Fruit fly (Drosophila melanogaster) whole organism, pupa: Measurements from ENCODE around the gene CG42763.

ENCODE experiments used
- CG12605 ChIP-seq: fragments of 200-800 bp; sonication (Bioruptor generic); IDR thresholded peaks from 2 replicates; pipeline ENCODE4 v1.3.6; 2022; ENCODE audit warnings: missing biosample characterization, missing genetic modification characterization
- CG15710 ChIP-seq: fragments of 200-800 bp; sonication (Bioruptor generic); optimal IDR thresholded peaks from 2 replicates; lab custom pipeline; 2018; ENCODE audit warnings: missing biosample characterization, mild to moderate bottlenecking, missing genetic modification characterization, moderate library complexity
- CG34367 ChIP-seq: fragments of 200-800 bp; sonication (Bioruptor generic); optimal IDR thresholded peaks from 2 replicates; lab custom pipeline; 2018; ENCODE audit warnings: missing biosample characterization, mild to moderate bottlenecking, missing genetic modification characterization
- CG4496 ChIP-seq: fragments of 200-800 bp; sonication (Bioruptor generic); IDR thresholded peaks from 3 replicates; pipeline ENCODE4 v1.3.6; 2022; ENCODE audit warnings: missing biosample characterization, missing genetic modification characterization
- CG8159 ChIP-seq: fragments of 200-800 bp; sonication (Bioruptor generic); optimal IDR thresholded peaks from 3 replicates; lab custom pipeline; 2018; ENCODE audit warnings: missing biosample characterization, mild to moderate bottlenecking, missing genetic modification characterization, moderate library complexity
- CG9948 ChIP-seq: fragments of 200-800 bp; sonication (Bioruptor generic); optimal IDR thresholded peaks from 2 replicates; lab custom pipeline; 2018; ENCODE audit warnings: missing biosample characterization, mild to moderate bottlenecking, missing genetic modification characterization, moderate library complexity
- Pif1A ChIP-seq: fragments of 200-800 bp; sonication (Bioruptor generic); optimal IDR thresholded peaks from 3 replicates; lab custom pipeline; 2016; ENCODE audit warnings: missing biosample characterization, missing genetic modification characterization
- Snoo ChIP-seq: fragments of 200-800 bp; sonication (Bioruptor generic); optimal IDR thresholded peaks from 3 replicates; lab custom pipeline; 2017; ENCODE audit warnings: missing biosample characterization, mild to moderate bottlenecking, missing genetic modification characterization, inconsistent platforms
- fd96Ca ChIP-seq: fragments of 200-800 bp; sonication (Bioruptor generic); IDR thresholded peaks from 3 replicates; pipeline ENCODE4 v1.3.6; 2022; ENCODE audit warnings: missing biosample characterization, missing genetic modification characterization
- gl ChIP-seq: fragments of 200-800 bp; sonication (Bioruptor generic); optimal IDR thresholded peaks from 2 replicates; lab custom pipeline; 2018; ENCODE audit warnings: missing biosample characterization, mild to moderate bottlenecking, missing genetic modification characterization
- rn ChIP-seq: fragments of 200-800 bp; sonication (Bioruptor generic); IDR thresholded peaks from 2 replicates; pipeline ENCODE4 v1.3.6; 2022; ENCODE audit warnings: missing biosample characterization, missing genetic modification characterization

DNA sequence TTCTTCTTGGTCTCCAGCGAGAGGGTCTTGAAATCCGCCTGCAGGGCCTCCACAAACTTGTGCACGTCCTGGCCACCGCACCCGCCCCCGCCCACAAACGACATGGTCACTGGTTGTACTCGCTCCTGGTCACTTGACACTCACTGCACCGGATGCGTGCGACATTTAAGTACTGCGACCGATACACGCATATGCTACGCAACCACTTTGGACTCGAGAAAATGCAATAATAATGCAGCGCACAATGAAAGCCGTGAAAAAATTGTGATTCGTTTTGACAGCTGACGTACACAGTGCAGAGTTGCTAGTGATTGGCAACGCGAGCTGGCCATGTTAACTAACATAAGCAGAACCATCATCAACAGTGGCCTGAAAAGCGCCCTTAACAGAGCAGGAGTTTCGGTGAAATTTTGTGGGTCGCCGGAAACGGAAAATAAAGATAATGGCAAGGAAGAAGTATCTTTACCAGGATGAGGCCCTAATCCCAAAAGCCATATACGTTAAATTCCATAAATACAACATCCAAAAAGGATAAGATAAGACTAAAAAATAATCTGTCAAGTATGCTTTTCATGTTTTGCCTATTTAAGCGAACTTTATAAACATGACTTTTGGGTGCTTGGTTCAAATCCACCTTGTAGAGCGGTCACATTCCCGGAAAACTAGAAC is 21.1 kb downstream of the CG42763 start, which contains the start of the genes mon2 and CG8673:
- TF ChIP-seq CG15710 (tag; lab: Kevin White, UChicago) (no peak), fd96Ca (no peak), rn (GFP tag; lab: Robert Waterston, UW) (no peak), CG34367 (tag; lab: Kevin White, UChicago) (no peak), CG4496 (GFP tag; lab: Robert Waterston, UW) (no peak), Snoo (no peak), CG12605 (GFP tag; lab: Robert Waterston, UW) (no peak), CG9948 (tag; lab: Kevin White, UChicago) (no peak), CG8159 (tag; lab: Kevin White, UChicago) (no peak), Pif1A (GFP tag; lab: Kevin White, UChicago) (no peak), gl (tag; lab: Kevin White, UChicago) (no peak)
